Worm (Caenorhabditis elegans): ENCODE data around the gene K08F8.7.

ce11 chrII:8748638-8749037, 6.5 kb downstream of the K08F8.7 start:
- TF ChIP-seq pros-1 (tag; optimal IDR thresholded peaks at IDR 0.05) (no peak), ceh-18 (tag; optimal IDR thresholded peaks at IDR 0.05) (no peak), tbx-7 (tag; optimal IDR thresholded peaks at IDR 0.05) (no peak)

Data from whole organism, late embryonic.